Fruit fly (Drosophila melanogaster) whole organism, embryonic: ENCODE data around the gene CG7728.

Experiments
- Asciz ChIP-seq: fragments of 200-800 bp; sonication (Bioruptor generic); optimal IDR thresholded peaks from 2 replicates; lab custom pipeline; 2017; ENCODE audit warnings: missing biosample characterization, mild to moderate bottlenecking, missing genetic modification characterization, missing genetic modification reagents
- Atf6 ChIP-seq: fragments of 200-800 bp; sonication (Bioruptor generic); IDR thresholded peaks from 2 replicates; pipeline ENCODE4 v1.3.6; 2022; ENCODE audit warnings: missing biosample characterization, missing genetic modification characterization
- BEAF-32 ChIP-seq: fragments of 200-800 bp; sonication (Bioruptor generic); optimal IDR thresholded peaks from 3 replicates; lab custom pipeline; 2017; ENCODE audit warnings: missing biosample characterization, missing genetic modification characterization, mild to moderate bottlenecking, moderate library complexity, missing genetic modification reagents
- BtbVII ChIP-seq: fragments of 200-800 bp; sonication (Bioruptor generic); optimal IDR thresholded peaks from 3 replicates; lab custom pipeline; 2017; ENCODE audit warnings: missing biosample characterization, mild to moderate bottlenecking, missing genetic modification characterization
- CG10979 ChIP-seq: fragments of 200-800 bp; sonication (Bioruptor generic); optimal IDR thresholded peaks from 2 replicates; lab custom pipeline; 2018; ENCODE audit warnings: missing biosample characterization, mild to moderate bottlenecking, missing genetic modification characterization, moderate library complexity
- CG12071 ChIP-seq: fragments of 200-800 bp; sonication (Bioruptor generic); optimal IDR thresholded peaks from 3 replicates; lab custom pipeline; 2018; ENCODE audit warnings: missing biosample characterization, mild to moderate bottlenecking, missing genetic modification characterization
- CG12236 ChIP-seq: fragments of 200-800 bp; sonication (Bioruptor generic); optimal IDR thresholded peaks from 2 replicates; lab custom pipeline; 2016; ENCODE audit warnings: missing biosample characterization, missing genetic modification characterization
- CG13296 ChIP-seq: fragments of 200-800 bp; sonication (Bioruptor generic); optimal IDR thresholded peaks from 3 replicates; lab custom pipeline; 2018; ENCODE audit warnings: missing biosample characterization, mild to moderate bottlenecking, missing genetic modification characterization
- CG13894 ChIP-seq: fragments of 200-800 bp; sonication (Bioruptor generic); optimal IDR thresholded peaks from 3 replicates; lab custom pipeline; 2018; ENCODE audit warnings: missing biosample characterization, mild to moderate bottlenecking, missing genetic modification characterization, moderate library complexity
- CG15073 ChIP-seq: fragments of 200-800 bp; sonication (Bioruptor generic); optimal IDR thresholded peaks from 2 replicates; lab custom pipeline; 2016; ENCODE audit warnings: missing biosample characterization, missing genetic modification characterization
- CG15601 ChIP-seq: fragments of 200-800 bp; sonication (Bioruptor generic); optimal IDR thresholded peaks from 3 replicates; lab custom pipeline; 2019; ENCODE audit warnings: missing biosample characterization, mild to moderate bottlenecking, missing genetic modification characterization, moderate library complexity
- CG17359 ChIP-seq: fragments of 200-800 bp; sonication (Bioruptor generic); optimal IDR thresholded peaks from 3 replicates; lab custom pipeline; 2018; ENCODE audit warnings: missing biosample characterization, mild to moderate bottlenecking, missing genetic modification characterization, moderate library complexity
- CG17361 ChIP-seq: fragments of 200-800 bp; sonication (Bioruptor generic); IDR thresholded peaks from 3 replicates; pipeline ENCODE4 v1.3.6; 2022; ENCODE audit warnings: missing biosample characterization, missing genetic modification characterization
- CG2120 ChIP-seq: fragments of 200-800 bp; sonication (Bioruptor generic); optimal IDR thresholded peaks from 3 replicates; lab custom pipeline; 2016; ENCODE audit warnings: missing biosample characterization, missing genetic modification characterization
- CG2199 ChIP-seq: fragments of 200-800 bp; sonication (Bioruptor generic); IDR thresholded peaks from 3 replicates; pipeline ENCODE4 v1.3.6; 2022; ENCODE audit warnings: missing biosample characterization, missing genetic modification characterization
- CG2678 ChIP-seq: fragments of 200-800 bp; sonication (Bioruptor generic); optimal IDR thresholded peaks from 3 replicates; lab custom pipeline; 2019; ENCODE audit warnings: missing biosample characterization, mild to moderate bottlenecking, missing genetic modification characterization, moderate library complexity
- CG2889 ChIP-seq: fragments of 200-800 bp; sonication (Bioruptor generic); IDR thresholded peaks from 3 replicates; pipeline ENCODE4 v1.3.6; 2022; ENCODE audit warnings: missing biosample characterization, missing genetic modification characterization
- CG31224 ChIP-seq: fragments of 200-800 bp; sonication (Bioruptor generic); IDR thresholded peaks from 2 replicates; pipeline ENCODE4 v1.3.6; 2022; ENCODE audit warnings: missing biosample characterization, missing genetic modification characterization
- CG34422 ChIP-seq: fragments of 200-800 bp; sonication (Bioruptor generic); IDR thresholded peaks from 3 replicates; pipeline ENCODE4 v1.3.6; 2022; ENCODE audit warnings: missing biosample characterization, missing genetic modification characterization
- CG4404 ChIP-seq: fragments of 200-800 bp; sonication (Bioruptor generic); IDR thresholded peaks from 2 replicates; pipeline ENCODE4 v1.3.6; 2022; ENCODE audit warnings: missing biosample characterization, missing genetic modification characterization
- CG5245 ChIP-seq: fragments of 200-800 bp; sonication (Bioruptor generic); optimal IDR thresholded peaks from 3 replicates; lab custom pipeline; 2016; ENCODE audit warnings: missing biosample characterization, missing genetic modification characterization
- CG6272 ChIP-seq: fragments of 200-800 bp; sonication (Bioruptor generic); IDR thresholded peaks from 2 replicates; pipeline ENCODE4 v1.3.6; 2022; ENCODE audit warnings: missing biosample characterization, missing genetic modification characterization
- CG8290 ChIP-seq, 3 experiments: fragments of 200-800 bp; sonication (Bioruptor generic); optimal IDR thresholded peaks; 2 replicates each; lab custom pipeline; 2016 to 2019; ENCODE audit warnings: missing biosample characterization in 3 of 3, missing genetic modification characterization in 3 of 3, mild to moderate bottlenecking in 2 of 3, moderate library complexity in 1 of 3
- CG9797 ChIP-seq: fragments of 200-800 bp; sonication (Bioruptor generic); optimal IDR thresholded peaks from 3 replicates; lab custom pipeline; 2018; ENCODE audit warnings: missing biosample characterization, mild to moderate bottlenecking, missing genetic modification characterization
- Camta ChIP-seq: fragments of 200-800 bp; sonication (Bioruptor generic); optimal IDR thresholded peaks from 2 replicates; lab custom pipeline; 2016; ENCODE audit warnings: missing biosample characterization, missing genetic modification characterization
- CkIIα-i1 ChIP-seq: fragments of 200-800 bp; sonication (Bioruptor generic); IDR thresholded peaks from 2 replicates; pipeline ENCODE4 v1.3.6; 2022; ENCODE audit warnings: missing biosample characterization, missing genetic modification characterization
- Ets97D ChIP-seq: fragments of 200-800 bp; sonication (Bioruptor generic); optimal IDR thresholded peaks from 3 replicates; lab custom pipeline; 2016; ENCODE audit warnings: missing biosample characterization, missing genetic modification characterization
- Fer1 ChIP-seq: fragments of 200-800 bp; sonication (Bioruptor generic); optimal IDR thresholded peaks from 2 replicates; lab custom pipeline; 2017; ENCODE audit warnings: missing biosample characterization, mild to moderate bottlenecking, missing genetic modification characterization
- Gsc ChIP-seq: fragments of 200-800 bp; sonication (Bioruptor generic); IDR thresholded peaks from 2 replicates; pipeline ENCODE4 v1.3.6; 2022; ENCODE audit warnings: missing biosample characterization, missing genetic modification characterization
- HLH4C ChIP-seq: fragments of 200-800 bp; sonication (Bioruptor generic); IDR thresholded peaks from 3 replicates; pipeline ENCODE4 v1.3.6; 2022; ENCODE audit warnings: missing biosample characterization, missing genetic modification characterization; ENCODE audit not compliant: partially characterized antibody
- HmgZ ChIP-seq: fragments of 200-800 bp; sonication (Bioruptor generic); optimal IDR thresholded peaks from 2 replicates; lab custom pipeline; 2018; ENCODE audit warnings: missing biosample characterization, mild to moderate bottlenecking, missing genetic modification characterization
- Med ChIP-seq: fragments of 200-800 bp; sonication (Bioruptor generic); peaks from one replicate; lab custom pipeline; 2016; ENCODE audit warnings: missing biosample characterization, missing genetic modification characterization, mild to moderate bottlenecking, inconsistent platforms, moderate library complexity
- Mrtf ChIP-seq: fragments of 200-800 bp; sonication (Bioruptor generic); IDR thresholded peaks from 3 replicates; pipeline ENCODE4 v1.3.6; 2022; ENCODE audit warnings: missing biosample characterization, missing genetic modification characterization
- NfI ChIP-seq: fragments of 200-800 bp; sonication (Bioruptor generic); optimal IDR thresholded peaks from 3 replicates; lab custom pipeline; 2018; ENCODE audit warnings: missing biosample characterization, mild to moderate bottlenecking, missing genetic modification characterization, moderate library complexity
- Optix ChIP-seq: fragments of 200-800 bp; sonication (Bioruptor generic); IDR thresholded peaks from 3 replicates; pipeline ENCODE4 v1.3.6; 2022; ENCODE audit warnings: missing biosample characterization, missing genetic modification characterization
- abd-A ChIP-seq: fragments of 200-800 bp; sonication (Bioruptor generic); optimal IDR thresholded peaks from 3 replicates; lab custom pipeline; 2019; ENCODE audit warnings: missing biosample characterization, mild to moderate bottlenecking, missing genetic modification characterization, moderate library complexity
- ap ChIP-seq: fragments of 200-800 bp; sonication (Bioruptor generic); IDR thresholded peaks from 2 replicates; pipeline ENCODE4 v1.3.6; 2022; ENCODE audit warnings: missing biosample characterization, missing genetic modification characterization
- bsh ChIP-seq, 2 experiments: fragments of 200-800 bp; sonication (Bioruptor generic); optimal IDR thresholded peaks; 2 replicates each; lab custom pipeline; 2017 to 2018; ENCODE audit warnings: mild to moderate bottlenecking in 2 of 2, missing biosample characterization in 2 of 2, missing genetic modification characterization in 2 of 2, moderate library complexity in 1 of 2
- cato ChIP-seq: fragments of 200-800 bp; sonication (Bioruptor generic); optimal IDR thresholded peaks from 2 replicates; lab custom pipeline; 2016; ENCODE audit warnings: missing biosample characterization, missing genetic modification characterization, borderline replicate concordance
- gt ChIP-seq: fragments of 200-800 bp; sonication (Bioruptor generic); IDR thresholded peaks from 2 replicates; pipeline ENCODE4 v1.3.6; 2022; ENCODE audit warnings: missing biosample characterization, missing genetic modification characterization
- kah ChIP-seq: fragments of 200-800 bp; sonication (Bioruptor generic); optimal IDR thresholded peaks from 2 replicates; lab custom pipeline; 2018; ENCODE audit warnings: missing biosample characterization, mild to moderate bottlenecking, missing genetic modification characterization
- mirr ChIP-seq: fragments of 200-800 bp; sonication (Bioruptor generic); optimal IDR thresholded peaks from 3 replicates; lab custom pipeline; 2018; ENCODE audit warnings: missing biosample characterization, mild to moderate bottlenecking, missing genetic modification characterization
- nom ChIP-seq: fragments of 200-800 bp; sonication (Bioruptor generic); optimal IDR thresholded peaks from 2 replicates; lab custom pipeline; 2017; ENCODE audit warnings: missing biosample characterization, missing genetic modification characterization, mild to moderate bottlenecking, moderate library complexity, missing genetic modification reagents
- pb ChIP-seq: fragments of 200-800 bp; sonication (Bioruptor generic); optimal IDR thresholded peaks from 3 replicates; lab custom pipeline; 2016; ENCODE audit warnings: missing biosample characterization, missing genetic modification characterization
- pros ChIP-seq: fragments of 200-800 bp; sonication (Bioruptor generic); optimal IDR thresholded peaks from 3 replicates; lab custom pipeline; 2019; ENCODE audit warnings: missing biosample characterization, mild to moderate bottlenecking, missing genetic modification characterization, moderate library complexity
- pum ChIP-seq: fragments of 200-800 bp; sonication (Bioruptor generic); optimal IDR thresholded peaks from 2 replicates; lab custom pipeline; 2016; ENCODE audit warnings: missing biosample characterization, missing genetic modification characterization
- sim ChIP-seq: fragments of 200-800 bp; sonication (Bioruptor generic); IDR thresholded peaks from 2 replicates; pipeline ENCODE4 v1.3.6; 2022; ENCODE audit warnings: missing biosample characterization, missing genetic modification characterization
- slp2 ChIP-seq: fragments of 200-800 bp; sonication (Bioruptor generic); optimal IDR thresholded peaks from 2 replicates; lab custom pipeline; 2016; ENCODE audit warnings: missing biosample characterization, missing genetic modification characterization
- tio ChIP-seq: fragments of 200-800 bp; sonication (Bioruptor generic); optimal IDR thresholded peaks from 2 replicates; lab custom pipeline; 2017; ENCODE audit warnings: missing biosample characterization, missing genetic modification characterization, inconsistent platforms
- unc-4 ChIP-seq: fragments of 200-800 bp; sonication (Bioruptor generic); IDR thresholded peaks from 2 replicates; pipeline ENCODE4 v1.3.6; 2022; ENCODE audit warnings: missing biosample characterization, missing genetic modification characterization; ENCODE audit not compliant: partially characterized antibody
- vvl ChIP-seq: fragments of 200-800 bp; sonication (Bioruptor generic); IDR thresholded peaks from 2 replicates; pipeline ENCODE4 v1.3.6; 2022; ENCODE audit warnings: missing biosample characterization, missing genetic modification characterization
- zf30C ChIP-seq: fragments of 200-800 bp; sonication (Bioruptor generic); optimal IDR thresholded peaks from 3 replicates; lab custom pipeline; 2018; ENCODE audit warnings: missing biosample characterization, mild to moderate bottlenecking, missing genetic modification characterization

CG7728 gene

dm6 chr3L:16978406-16978805 lies 37.9 kb upstream of the CG7728 start (continued):
- no peak for TF ChIP-seq BtbVII (GFP tag; lab: Kevin White, UChicago)
- TF ChIP-seq CkIIα-i1 (GFP tag; lab: Robert Waterston, UW) = no peak
- TF ChIP-seq CG12236 (GFP tag; lab: Kevin White, UChicago) = no peak
- no peak for TF ChIP-seq CG2120 (GFP tag; lab: Kevin White, UChicago)
- no peak for TF ChIP-seq zf30C (GFP tag; lab: Kevin White, UChicago)
- TF ChIP-seq CG9797 = no peak
- TF ChIP-seq CG31224 (GFP tag; lab: Robert Waterston, UW) = no peak
- no peak for TF ChIP-seq kah
- no peak for TF ChIP-seq CG12071
- no peak for TF ChIP-seq nom (GFP tag; lab: Kevin White, UChicago)
- no peak for TF ChIP-seq CG6272 (GFP tag; lab: Robert Waterston, UW)
- no peak for TF ChIP-seq CG34422 (GFP tag; lab: Robert Waterston, UW)
- no peak for TF ChIP-seq CG2889
- TF ChIP-seq CG2199 (GFP tag; lab: Robert Waterston, UW) = no peak
- no peak for TF ChIP-seq pb (GFP tag; lab: Kevin White, UChicago)
- TF ChIP-seq CG15073 (GFP tag; lab: Kevin White, UChicago) = no peak
- TF ChIP-seq CG10979 (tag; lab: Kevin White, UChicago) = no peak
- TF ChIP-seq vvl (GFP tag; lab: Robert Waterston, UW) = peak; percentile 39; the same call in 1 of the 2 replicates
- peak; percentile 16 for TF ChIP-seq Med
- TF ChIP-seq Asciz (GFP tag; lab: Kevin White, UChicago) = no peak
- peak; percentile 87 for TF ChIP-seq pros (GFP tag; lab: Kevin White, UChicago)
- no peak for TF ChIP-seq Optix (GFP tag; lab: Robert Waterston, UW)
- TF ChIP-seq CG17361 = no peak
- TF ChIP-seq CG13894 (tag; lab: Kevin White, UChicago) = no peak
- no peak for TF ChIP-seq Atf6
- TF ChIP-seq Ets97D (GFP tag; lab: Kevin White, UChicago) = no peak
- TF ChIP-seq NfI (GFP tag; lab: Kevin White, UChicago) = no peak
- no peak for TF ChIP-seq HLH4C
- no peak for TF ChIP-seq tio (GFP tag; lab: Kevin White, UChicago)
- TF ChIP-seq Gsc (GFP tag; lab: Robert Waterston, UW) = no peak
- peak; percentile 81 for TF ChIP-seq abd-A (tag; lab: Kevin White, UChicago)
- TF ChIP-seq mirr (GFP tag; lab: Kevin White, UChicago) = no peak
- no peak for TF ChIP-seq BEAF-32
- no peak for TF ChIP-seq cato (GFP tag; lab: Kevin White, UChicago)
- TF ChIP-seq Camta = no peak
- TF ChIP-seq CG4404 (GFP tag; lab: Robert Waterston, UW) = no peak
- no peak for TF ChIP-seq pum (GFP tag; lab: Kevin White, UChicago)
- TF ChIP-seq sim = no peak
- TF ChIP-seq ap = no peak

dm6 chr3L:16981114-16981648 lies 35.2 kb upstream of the CG7728 start:
- TF ChIP-seq CG5245 (GFP tag; lab: Kevin White, UChicago) = no peak
- TF ChIP-seq Fer1 = peak; percentile 29
- TF ChIP-seq CG8290 (GFP tag; optimal IDR thresholded peaks at IDR 0.05; lab: Kevin White, UChicago) = no peak
- peak in 1 of 2 experiments; percentile 16 for TF ChIP-seq CG8290 (tag; optimal IDR thresholded peaks at IDR 0.05; lab: Kevin White, UChicago)
- TF ChIP-seq CG12071 = peak; percentile 12
- TF ChIP-seq Mrtf (GFP tag; lab: Robert Waterston, UW) = no peak
- TF ChIP-seq CG13296 (GFP tag; lab: Kevin White, UChicago) = no peak
- no peak for TF ChIP-seq CG15601 (tag; lab: Kevin White, UChicago)
- no peak for TF ChIP-seq CG12236 (GFP tag; lab: Kevin White, UChicago)
- TF ChIP-seq unc-4 (GFP tag; lab: Robert Waterston, UW) = no peak
- TF ChIP-seq CG17359 (tag; lab: Kevin White, UChicago) = no peak
- peak; percentile 29 for TF ChIP-seq BtbVII (GFP tag; lab: Kevin White, UChicago)
- peak; percentile 61 for TF ChIP-seq HmgZ (tag; lab: Kevin White, UChicago)
- no peak for TF ChIP-seq bsh (GFP tag; optimal IDR thresholded peaks at IDR 0.05; lab: Kevin White, UChicago)
- TF ChIP-seq CG2678 = peak; percentile 4
- TF ChIP-seq slp2 (GFP tag; lab: Kevin White, UChicago) = no peak
- TF ChIP-seq gt (GFP tag; lab: Robert Waterston, UW) = no peak
